Worm (Caenorhabditis elegans) whole organism, L2 larva: ENCODE data around the gene srw-98.

Source experiments
- Y55F3AM.14 ChIP-seq: fragments of 200-800 bp; sonication (Bioruptor generic); optimal IDR thresholded peaks from 2 replicates; lab custom pipeline; 2018; ENCODE audit warnings: mild to moderate bottlenecking, missing genetic modification characterization, missing compliant biosample characterization
- elt-3 ChIP-seq: sonication (generic microtip); optimal IDR thresholded peaks from 2 replicates; lab custom pipeline; 2017; ENCODE audit warnings: missing biosample characterization, missing genetic modification characterization
- fos-1 ChIP-seq: fragments of 150-350 bp; optimal IDR thresholded peaks from 2 replicates; lab custom pipeline; 2014; ENCODE audit warnings: missing biosample characterization, missing genetic modification characterization
- mab-5 ChIP-seq: fragments of 150-350 bp; optimal IDR thresholded peaks from 2 replicates; lab custom pipeline; 2014; ENCODE audit warnings: missing biosample characterization, missing genetic modification characterization
- mbf-1 ChIP-seq: sonication (generic microtip); optimal IDR thresholded peaks from 2 replicates; lab custom pipeline; 2017; ENCODE audit warnings: missing biosample characterization, missing genetic modification characterization
- nhr-11 ChIP-seq: fragments of 150-350 bp; optimal IDR thresholded peaks from 2 replicates; lab custom pipeline; 2014; ENCODE audit warnings: missing biosample characterization, missing genetic modification characterization
- nhr-23 ChIP-seq: fragments of 150-350 bp; optimal IDR thresholded peaks from 2 replicates; lab custom pipeline; 2014; ENCODE audit warnings: missing biosample characterization, missing genetic modification reagents, missing genetic modification characterization
- nhr-237 ChIP-seq: fragments of 150-350 bp; optimal IDR thresholded peaks from 2 replicates; lab custom pipeline; 2014; ENCODE audit warnings: missing biosample characterization, missing genetic modification characterization
- nhr-25 ChIP-seq: fragments of 150-350 bp; sonication (generic microtip); optimal IDR thresholded peaks from 3 replicates; lab custom pipeline; 2014; ENCODE audit warnings: missing biosample characterization, missing genetic modification characterization
- nhr-6 ChIP-seq: fragments of 150-350 bp; optimal IDR thresholded peaks from 2 replicates; lab custom pipeline; 2014; ENCODE audit warnings: missing biosample characterization, missing genetic modification characterization
- snpc-4 ChIP-seq: fragments of 150-350 bp; optimal IDR thresholded peaks from 2 replicates; lab custom pipeline; 2014; ENCODE audit warnings: missing biosample characterization, missing genetic modification characterization
- unc-55 ChIP-seq: fragments of 150-350 bp; sonication (generic microtip); optimal IDR thresholded peaks from 3 replicates; lab custom pipeline; 2014; ENCODE audit warnings: missing biosample characterization, missing genetic modification reagents, missing genetic modification characterization
- unc-62 ChIP-seq: fragments of 150-350 bp; optimal IDR thresholded peaks from 2 replicates; lab custom pipeline; 2014; ENCODE audit warnings: missing biosample characterization, missing genetic modification reagents, missing genetic modification characterization

DNA sequence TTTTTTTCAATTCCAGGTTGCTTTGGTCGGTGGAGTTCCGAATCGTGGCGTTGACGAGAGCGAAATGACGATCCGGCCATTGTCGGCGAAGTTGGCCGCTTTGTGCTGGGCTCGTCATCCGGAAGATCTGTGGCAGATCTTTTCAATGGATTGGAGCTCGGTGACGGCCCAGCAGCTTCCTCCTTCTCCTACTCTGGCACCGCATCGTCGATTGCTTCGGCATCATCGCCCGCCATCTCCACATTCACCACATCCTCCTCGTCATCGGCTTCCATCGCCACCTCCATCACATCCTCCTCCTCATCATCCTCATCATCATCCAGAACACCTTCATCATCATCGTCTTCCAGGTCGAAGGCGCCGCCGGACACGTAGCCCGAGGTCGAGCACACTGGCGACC, 20.3 kb upstream of the srw-98 start:
- TF ChIP-seq snpc-4 (tag; lab: Kevin White, UChicago): no peak
- TF ChIP-seq mab-5 (tag; lab: Kevin White, UChicago): no peak
- no peak for TF ChIP-seq elt-3 (tag; lab: Kevin White, UChicago)
- TF ChIP-seq unc-62 (GFP tag; lab: Kevin White, UChicago): no peak
- TF ChIP-seq unc-55 (GFP tag; lab: Kevin White, UChicago): no peak
- no peak for TF ChIP-seq Y55F3AM.14 (GFP tag; lab: Kevin White, UChicago)
- no peak for TF ChIP-seq fos-1
- TF ChIP-seq mbf-1: no peak
- no peak for TF ChIP-seq nhr-6 (tag; lab: Kevin White, UChicago)
- no peak for TF ChIP-seq nhr-23
- TF ChIP-seq nhr-237 (tag; lab: Kevin White, UChicago): no peak
- TF ChIP-seq nhr-25 (tag; lab: Kevin White, UChicago): no peak
- TF ChIP-seq nhr-11 (tag; lab: Kevin White, UChicago): no peak
